Worm (Caenorhabditis elegans): ENCODE results near the gene chil-5.

Gene chil-5

DNA sequence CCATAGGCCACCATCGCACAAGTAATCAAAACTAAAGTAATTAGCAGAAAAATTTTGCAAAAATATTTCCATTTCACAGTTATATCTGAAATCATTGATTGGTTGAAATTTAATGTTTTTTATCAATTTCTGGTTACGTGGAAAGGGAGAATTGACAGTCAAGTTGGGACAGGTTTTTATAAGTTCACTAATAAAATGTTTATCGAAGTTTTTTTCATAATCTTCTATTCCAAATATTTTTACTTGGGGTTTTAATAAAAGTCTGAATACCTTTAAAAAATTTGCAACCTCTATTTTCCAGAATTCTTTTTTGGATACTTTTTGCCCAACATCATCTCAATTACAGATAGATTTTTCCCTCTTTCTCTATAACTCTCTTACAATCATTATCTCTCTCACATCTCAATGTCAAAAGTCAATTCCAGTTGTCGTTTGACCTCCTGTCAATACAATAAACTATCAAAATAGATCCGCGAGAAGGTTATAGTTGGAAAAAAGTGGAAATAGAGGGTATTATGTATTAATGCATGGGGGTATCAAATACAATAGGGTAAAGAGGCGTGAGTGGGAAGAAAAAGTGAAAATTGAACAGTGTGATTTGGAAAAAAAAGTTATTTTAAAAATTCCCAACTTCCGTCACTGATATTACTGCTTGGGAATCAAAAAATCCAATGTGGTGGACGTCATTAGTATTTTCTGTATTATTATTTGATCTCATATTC, 15.2 kb upstream of the chil-5 start, which contains the start of the genes chil-2 and ctsa-3.2:
Gene chil-2 (minus strand): TSS at position 101 of the 722 bp plus-strand sequence.
Gene ctsa-3.2 (plus strand): TSS at position 672 of the 722 bp plus-strand sequence.
- TF ChIP-seq unc-55 (GFP tag; optimal IDR thresholded peaks at IDR 0.05), result no peak
- no peak for TF ChIP-seq nhr-23 (tag; optimal IDR thresholded peaks at IDR 0.05)
- TF ChIP-seq aly-2 (tag; optimal IDR thresholded peaks at IDR 0.05), result no peak
- no peak for TF ChIP-seq elt-3 (tag; optimal IDR thresholded peaks at IDR 0.05)
- TF ChIP-seq ceh-16 (tag; optimal IDR thresholded peaks at IDR 0.05), result no peak

- no peak for TF ChIP-seq unc-39 (tag; optimal IDR thresholded peaks at IDR 0.05)
- TF ChIP-seq nhr-237 (tag; optimal IDR thresholded peaks at IDR 0.05), result no peak
- TF ChIP-seq ztf-11 (tag; optimal IDR thresholded peaks at IDR 0.05), result no peak
- TF ChIP-seq lin-13 (GFP tag; optimal IDR thresholded peaks at IDR 0.05), result no peak
- TF ChIP-seq mab-5 (tag; optimal IDR thresholded peaks at IDR 0.05), result no peak
- no peak for TF ChIP-seq elt-1 (tag; optimal IDR thresholded peaks at IDR 0.05)
- TF ChIP-seq fos-1 (tag; optimal IDR thresholded peaks at IDR 0.05), result no peak
- TF ChIP-seq alr-1 (tag; optimal IDR thresholded peaks at IDR 0.05), result no peak
- no peak for TF ChIP-seq crh-2 (tag; optimal IDR thresholded peaks at IDR 0.05)
- TF ChIP-seq skn-1 (tag; optimal IDR thresholded peaks at IDR 0.05), result no peak
- TF ChIP-seq lsy-2 (tag; optimal IDR thresholded peaks at IDR 0.05), result no peak
Measured at ce11 chrII:9872961-9873360, 13.5 kb upstream of the chil-5 start, which contains the start of gene chil-8. Gene chil-8 (minus strand): TSS chrII:9873061.

ce11 chrII:9871061-9871460, 11.6 kb upstream of the chil-5 start, which contains the start of gene chil-7:
Gene chil-7 (minus strand): TSS chrII:9871172.
- TF ChIP-seq ztf-4 (tag; optimal IDR thresholded peaks at IDR 0.05) (no peak), alr-1 (tag; optimal IDR thresholded peaks at IDR 0.05) (no peak), unc-55 (GFP tag; optimal IDR thresholded peaks at IDR 0.05) (no peak), gmeb-1 (tag; optimal IDR thresholded peaks at IDR 0.05) (no peak), Y55F3AM.14 (GFP tag; optimal IDR thresholded peaks at IDR 0.05) (no peak), zag-1 (tag; optimal IDR thresholded peaks at IDR 0.05) (no peak), ceh-82 (tag; optimal IDR thresholded peaks at IDR 0.05) (no peak), sma-9 (GFP tag; optimal IDR thresholded peaks at IDR 0.05) (no peak), sma-9 (tag; optimal IDR thresholded peaks at IDR 0.05) (no peak), C34F6.9 (tag; optimal IDR thresholded peaks at IDR 0.05) (no peak), nhr-25 (tag; optimal IDR thresholded peaks at IDR 0.05) (no peak), skn-1 (tag; optimal IDR thresholded peaks at IDR 0.05) (no peak), nhr-6 (tag; optimal IDR thresholded peaks at IDR 0.05) (no peak), ZK546.5 (tag; optimal IDR thresholded peaks at IDR 0.05) (no peak)

ce11 chrII:9868698-9869097, 9.2 kb upstream of the chil-5 start, which contains the start of gene old-1:
Gene old-1 (minus strand): TSS chrII:9868747.
- TF ChIP-seq fos-1 (tag; optimal IDR thresholded peaks at IDR 0.05) (no peak), aly-2 (tag; optimal IDR thresholded peaks at IDR 0.05) (no peak), egl-27 (tag; optimal IDR thresholded peaks at IDR 0.05) (no peak), lin-13 (GFP tag; optimal IDR thresholded peaks at IDR 0.05) (no peak), nhr-12 (tag; optimal IDR thresholded peaks at IDR 0.05) (no peak), nhr-6 (tag; optimal IDR thresholded peaks at IDR 0.05) (no peak), nhr-10 (tag; optimal IDR thresholded peaks at IDR 0.05) (no peak), nhr-77 (tag; optimal IDR thresholded peaks at IDR 0.05) (no peak), Y55F3AM.14 (GFP tag; optimal IDR thresholded peaks at IDR 0.05) (no peak), sem-4 (tag; optimal IDR thresholded peaks at IDR 0.05) (no peak), peb-1 (tag; optimal IDR thresholded peaks at IDR 0.05) (no peak), ceh-82 (tag; optimal IDR thresholded peaks at IDR 0.05) (no peak), nhr-23 (tag; optimal IDR thresholded peaks at IDR 0.05) (no peak), nhr-129 (tag; optimal IDR thresholded peaks at IDR 0.05) (no peak), nhr-25 (tag; optimal IDR thresholded peaks at IDR 0.05) (no peak), crh-2 (tag; optimal IDR thresholded peaks at IDR 0.05) (no peak)

DNA sequence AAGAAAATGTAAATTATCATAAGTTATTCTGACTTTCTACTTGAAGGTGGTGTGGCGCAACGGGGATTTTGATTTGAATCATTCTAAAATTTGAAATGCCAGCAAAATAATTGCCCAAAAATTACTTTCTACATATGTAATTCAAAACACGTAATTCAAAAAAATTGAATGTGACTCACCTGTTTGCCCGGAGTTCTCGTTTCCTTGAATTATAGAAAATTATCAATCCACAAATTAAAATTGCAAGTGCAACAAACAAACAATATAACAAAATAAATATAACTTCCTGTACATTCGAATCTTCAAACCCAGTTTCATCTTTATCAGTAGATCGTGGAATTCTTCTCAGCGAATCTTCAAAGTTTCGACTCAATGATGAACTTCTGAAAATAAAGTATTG, 8.7 kb upstream of the chil-5 start:
- TF ChIP-seq lin-11 (tag; optimal IDR thresholded peaks at IDR 0.05), result no peak
- no peak for TF ChIP-seq ama-1 (optimal IDR thresholded peaks at IDR 0.05)
- no peak for TF ChIP-seq nhr-23 (tag; optimal IDR thresholded peaks at IDR 0.05)
- TF ChIP-seq blmp-1 (tag; optimal IDR thresholded peaks at IDR 0.05; ENCODE audit: insufficient read depth), result no peak
- no peak for TF ChIP-seq skn-1 (tag; optimal IDR thresholded peaks at IDR 0.05)
- TF ChIP-seq zag-1 (tag; optimal IDR thresholded peaks at IDR 0.05), result no peak
- TF ChIP-seq C34F6.9 (tag; optimal IDR thresholded peaks at IDR 0.05), result no peak
- no peak for TF ChIP-seq mab-5 (tag; optimal IDR thresholded peaks at IDR 0.05)
- TF ChIP-seq ztf-1 (GFP tag; conservative IDR thresholded peaks at IDR 0.05), result no peak
- no peak for TF ChIP-seq egl-27 (tag; optimal IDR thresholded peaks at IDR 0.05)

Data from whole organism, L2 larva.